Worm (Caenorhabditis elegans) whole organism, L4 larva: ENCODE results near the gene coh-3.
A peak's percentile ranks its signal among the peaks of the same experiment; 100 is the strongest.

ENCODE experiments used
- F44E2.7 ChIP-seq: fragments of 200-800 bp; sonication (Bioruptor generic); IDR thresholded peaks from 2 replicates; pipeline ENCODE4 v2.1.2; 2022; ENCODE audit warnings: missing genetic modification characterization, missing compliant biosample characterization
- T20F7.1 ChIP-seq: fragments of 200-800 bp; sonication (Bioruptor generic); optimal IDR thresholded peaks from 2 replicates; lab custom pipeline; 2018; ENCODE audit warnings: mild to moderate bottlenecking, missing genetic modification characterization, missing compliant biosample characterization
- Y48G9A.11 ChIP-seq: fragments of 200-800 bp; sonication (Bioruptor generic); IDR thresholded peaks from 2 replicates; pipeline ENCODE4 v1.3.6; 2022; ENCODE audit warnings: missing genetic modification reagents, missing genetic modification characterization, missing compliant biosample characterization
- aha-1 ChIP-seq: fragments of 150-350 bp; peaks from one replicate; lab custom pipeline; 2014; ENCODE audit warnings: missing biosample characterization, missing genetic modification characterization
- aly-2 ChIP-seq: sonication (generic microtip); optimal IDR thresholded peaks from 2 replicates; lab custom pipeline; 2018; ENCODE audit warnings: missing biosample characterization, missing genetic modification characterization
- daf-16 ChIP-seq, 3 experiments: sonication (generic microtip); optimal IDR thresholded peaks; 2 replicates each; lab custom pipeline; 2016 to 2017; ENCODE audit warnings: missing genetic modification characterization in 3 of 3, missing genetic modification reagents in 3 of 3, mild to moderate bottlenecking in 2 of 3, missing compliant biosample characterization in 2 of 3, missing biosample characterization in 1 of 3, moderate library complexity in 1 of 3
- daf-8 ChIP-seq: fragments of 200-800 bp; sonication (Bioruptor generic); IDR thresholded peaks from 2 replicates; pipeline ENCODE4 v1.3.6; 2022; ENCODE audit warnings: missing genetic modification characterization, missing compliant biosample characterization
- dmd-6 ChIP-seq: fragments of 200-800 bp; sonication (Bioruptor generic); IDR thresholded peaks from 2 replicates; pipeline ENCODE4 v1.3.6; 2022; ENCODE audit warnings: missing genetic modification reagents, missing genetic modification characterization, missing compliant biosample characterization
- dmd-8 ChIP-seq: fragments of 200-800 bp; sonication (Bioruptor generic); IDR thresholded peaks from 2 replicates; pipeline ENCODE4 v1.3.6; 2022; ENCODE audit warnings: missing genetic modification characterization, missing compliant biosample characterization
- dve-1 ChIP-seq: sonication (generic microtip); optimal IDR thresholded peaks from 2 replicates; lab custom pipeline; 2017; ENCODE audit warnings: antibody characterized with exemption, mild to moderate bottlenecking, missing genetic modification characterization, missing compliant biosample characterization; ENCODE audit not compliant: insufficient read depth
- egl-27 ChIP-seq: sonication (generic microtip); optimal IDR thresholded peaks from 3 replicates; lab custom pipeline; 2017; ENCODE audit warnings: missing biosample characterization, missing genetic modification reagents, missing genetic modification characterization
- fkh-10 ChIP-seq: fragments of 150-350 bp; optimal IDR thresholded peaks from 2 replicates; lab custom pipeline; 2014; ENCODE audit warnings: missing biosample characterization, missing genetic modification reagents, missing genetic modification characterization
- fos-1 ChIP-seq: fragments of 150-350 bp; optimal IDR thresholded peaks from 2 replicates; lab custom pipeline; 2014; ENCODE audit warnings: missing biosample characterization, missing genetic modification characterization
- gei-8 ChIP-seq: fragments of 200-800 bp; sonication (Bioruptor generic); optimal IDR thresholded peaks from 2 replicates; lab custom pipeline; 2018; ENCODE audit warnings: mild to moderate bottlenecking, missing genetic modification characterization, missing compliant biosample characterization
- hlh-11 ChIP-seq: fragments of 200-800 bp; sonication (Bioruptor generic); optimal IDR thresholded peaks from 2 replicates; lab custom pipeline; 2018; ENCODE audit warnings: mild to moderate bottlenecking, missing genetic modification characterization, missing compliant biosample characterization
- lin-15B ChIP-seq: fragments of 150-350 bp; sonication (generic microtip); optimal IDR thresholded peaks from 3 replicates; lab custom pipeline; 2014; ENCODE audit warnings: missing biosample characterization, missing genetic modification characterization
- madf-9 ChIP-seq: fragments of 200-800 bp; sonication (Bioruptor generic); conservative IDR thresholded peaks from 2 replicates; pipeline ENCODE4 v1.3.6; 2022; ENCODE audit warnings: missing genetic modification reagents, missing genetic modification characterization, missing compliant biosample characterization
- mdt-29 ChIP-seq: fragments of 200-800 bp; sonication (Bioruptor generic); IDR thresholded peaks from 2 replicates; pipeline ENCODE4 v1.3.6; 2022; ENCODE audit warnings: missing genetic modification reagents, missing genetic modification characterization, missing compliant biosample characterization
- mes-2 ChIP-seq: sonication (generic microtip); optimal IDR thresholded peaks from 2 replicates; lab custom pipeline; 2016; ENCODE audit warnings: missing genotype, mild to moderate bottlenecking, missing genetic modification characterization, missing compliant biosample characterization; ENCODE audit not compliant: poor library complexity, severe bottlenecking
- mxl-2 ChIP-seq: fragments of 200-800 bp; sonication (Bioruptor generic); conservative IDR thresholded peaks from 2 replicates; pipeline ENCODE4 v1.3.6; 2022; ENCODE audit warnings: missing genetic modification reagents, missing genetic modification characterization, missing compliant biosample characterization
- mxl-3 ChIP-seq: fragments of 200-800 bp; sonication (Bioruptor generic); optimal IDR thresholded peaks from 2 replicates; lab custom pipeline; 2018; ENCODE audit warnings: mild to moderate bottlenecking, missing genetic modification characterization, missing compliant biosample characterization
- nhr-10 ChIP-seq: fragments of 150-350 bp; optimal IDR thresholded peaks from 2 replicates; lab custom pipeline; 2014; ENCODE audit warnings: missing biosample characterization, missing genetic modification characterization
- nhr-102 ChIP-seq: sonication (generic microtip); optimal IDR thresholded peaks from 2 replicates; lab custom pipeline; 2016; ENCODE audit warnings: mild to moderate bottlenecking, missing genetic modification characterization, moderate library complexity, missing compliant biosample characterization
- nhr-25 ChIP-seq: sonication (generic microtip); optimal IDR thresholded peaks from 2 replicates; lab custom pipeline; 2017; ENCODE audit warnings: missing genetic modification characterization, mild to moderate bottlenecking, missing compliant biosample characterization, antibody characterized with exemption, moderate library complexity, borderline replicate concordance; ENCODE audit not compliant: insufficient read depth
- nhr-28 ChIP-seq: fragments of 150-350 bp; optimal IDR thresholded peaks from 2 replicates; lab custom pipeline; 2014; ENCODE audit warnings: missing biosample characterization, missing genetic modification characterization
- nhr-48 ChIP-seq: sonication (generic microtip); optimal IDR thresholded peaks from 2 replicates; lab custom pipeline; 2016; ENCODE audit warnings: mild to moderate bottlenecking, missing genetic modification characterization, missing compliant biosample characterization
- nhr-6 ChIP-seq: fragments of 150-350 bp; optimal IDR thresholded peaks from 2 replicates; lab custom pipeline; 2014; ENCODE audit warnings: missing biosample characterization, missing genetic modification characterization
- pqm-1 ChIP-seq: sonication (generic microtip); optimal IDR thresholded peaks from 2 replicates; lab custom pipeline; 2017; ENCODE audit warnings: missing biosample characterization, missing genetic modification characterization
- rbr-2 ChIP-seq: sonication (generic microtip); optimal IDR thresholded peaks from 2 replicates; lab custom pipeline; 2016; ENCODE audit warnings: missing genotype, missing genetic modification characterization, missing compliant biosample characterization
- sdz-12 ChIP-seq: fragments of 200-800 bp; sonication (Bioruptor generic); optimal IDR thresholded peaks from 2 replicates; lab custom pipeline; 2018; ENCODE audit warnings: mild to moderate bottlenecking, missing genetic modification characterization, missing compliant biosample characterization
- set-16 ChIP-seq: fragments of 200-800 bp; sonication (Bioruptor generic); IDR thresholded peaks from 2 replicates; pipeline ENCODE4 v1.3.6; 2022; ENCODE audit warnings: missing genetic modification reagents, missing genetic modification characterization, missing compliant biosample characterization
- skn-1 ChIP-seq: fragments of 150-350 bp; optimal IDR thresholded peaks from 2 replicates; lab custom pipeline; 2014; ENCODE audit warnings: missing biosample characterization, missing genetic modification characterization
- tra-1 ChIP-seq: fragments of 200-800 bp; sonication (Bioruptor generic); IDR thresholded peaks from 2 replicates; pipeline ENCODE4 v1.3.6; 2022; ENCODE audit warnings: missing genetic modification reagents, missing genetic modification characterization, missing compliant biosample characterization
- zfp-2 ChIP-seq: sonication (generic microtip); optimal IDR thresholded peaks from 2 replicates; lab custom pipeline; 2016; ENCODE audit warnings: mild to moderate bottlenecking, missing genetic modification characterization, missing compliant biosample characterization
- zip-11 ChIP-seq: fragments of 200-800 bp; sonication (Bioruptor generic); IDR thresholded peaks from 2 replicates; pipeline ENCODE4 v1.3.6; 2022; ENCODE audit warnings: missing genetic modification characterization, missing compliant biosample characterization
- ztf-7 ChIP-seq: fragments of 150-350 bp; optimal IDR thresholded peaks from 2 replicates; lab custom pipeline; 2014; ENCODE audit warnings: missing biosample characterization, missing genetic modification characterization

The coh-3 gene

ce11 chrV:14440841-14441240 is 16.4 kb upstream of the coh-3 start, which contains the start of gene F23B12.4:
TSS of gene F23B12.4 (plus strand) at chrV:14441141.
- TF ChIP-seq aly-2 (tag; lab: Kevin White, UChicago) (no peak), hlh-11 (no peak), zfp-2 (no peak), tra-1 (GFP tag; lab: Robert Waterston, UW) (no peak), F44E2.7 (GFP tag; lab: Robert Waterston, UW) (no peak), daf-8 (GFP tag; lab: Robert Waterston, UW) (no peak), mxl-2 (GFP tag; lab: Robert Waterston, UW) (no peak), ztf-7 (no peak), nhr-102 (tag; lab: Kevin White, UChicago) (no peak), skn-1 (tag; lab: Kevin White, UChicago) (no peak), T20F7.1 (GFP tag; lab: Kevin White, UChicago) (no peak), gei-8 (GFP tag; lab: Kevin White, UChicago) (no peak)

ce11 chrV:14443471-14444015 is 13.7 kb upstream of the coh-3 start:
- TF ChIP-seq mes-2 (tag; lab: Kevin White, UChicago): peak; percentile 53

- TF ChIP-seq set-16 (GFP tag; lab: Robert Waterston, UW) (peak; percentile 51), Y48G9A.11 (GFP tag; lab: Robert Waterston, UW) (no peak)
Observed at ce11 chrV:14446453-14446852, 10.8 kb upstream of the coh-3 start.

ce11 chrV:14447240-14447763 is 9.9 kb upstream of the coh-3 start, which contains the start of the genes dlat-1 and fntb-1:
TSS of gene dlat-1 (minus strand) at chrV:14447290.
TSS of gene fntb-1 (plus strand) at chrV:14447651.
- no peak for TF ChIP-seq egl-27 (tag; lab: Kevin White, UChicago)
- TF ChIP-seq nhr-28 (tag; lab: Kevin White, UChicago): peak; percentile 68
- TF ChIP-seq daf-16 (GFP tag; optimal IDR thresholded peaks at IDR 0.05; lab: Kevin White, UChicago): no peak
- TF ChIP-seq daf-16 (tag; optimal IDR thresholded peaks at IDR 0.05; lab: Kevin White, UChicago): peak; percentile 23
- TF ChIP-seq rbr-2 (tag; lab: Kevin White, UChicago): no peak
- peak; percentile 44 for TF ChIP-seq hlh-11
- TF ChIP-seq aha-1 (tag; lab: Kevin White, UChicago): no peak
- TF ChIP-seq fos-1 (tag; lab: Kevin White, UChicago): no peak
- no peak for TF ChIP-seq zip-11
- TF ChIP-seq mdt-29 (GFP tag; lab: Robert Waterston, UW): no peak
- TF ChIP-seq nhr-48 (tag; lab: Kevin White, UChicago): no peak
- TF ChIP-seq nhr-10 (tag; lab: Kevin White, UChicago): no peak
- peak; percentile 95 for TF ChIP-seq T20F7.1 (GFP tag; lab: Kevin White, UChicago)
- no peak for TF ChIP-seq fkh-10 (GFP tag; lab: Kevin White, UChicago)
- TF ChIP-seq nhr-25 (tag; lab: Kevin White, UChicago): no peak
- TF ChIP-seq aly-2 (tag; lab: Kevin White, UChicago): no peak
- no peak for TF ChIP-seq dmd-8 (GFP tag; lab: Robert Waterston, UW)
- no peak for TF ChIP-seq lin-15B (tag; lab: Kevin White, UChicago)
- TF ChIP-seq dmd-6: peak; percentile 56
- no peak for TF ChIP-seq mxl-3 (GFP tag; lab: Kevin White, UChicago)
- TF ChIP-seq nhr-6 (tag; lab: Kevin White, UChicago): peak; percentile 48
- peak; percentile 74 for TF ChIP-seq pqm-1 (tag; lab: Kevin White, UChicago)
- TF ChIP-seq madf-9 (GFP tag; lab: Robert Waterston, UW): no peak
- no peak for TF ChIP-seq Y48G9A.11 (GFP tag; lab: Robert Waterston, UW)
- no peak for TF ChIP-seq sdz-12
- peak; percentile 24 for TF ChIP-seq dve-1 (tag; lab: Kevin White, UChicago)
- no peak for TF ChIP-seq set-16 (GFP tag; lab: Robert Waterston, UW)
- TF ChIP-seq mes-2 (tag; lab: Kevin White, UChicago): peak; percentile 19
- TF ChIP-seq, all 104 proteins: peak for 9
